Worm (Caenorhabditis elegans) whole organism, mixed stage, embryonic: ENCODE measurements around the gene ZK1010.2.

Source experiments
- blmp-1 ChIP-seq: fragments of 150-350 bp; optimal IDR thresholded peaks from 2 replicates; lab custom pipeline; 2014; ENCODE audit warnings: missing biosample characterization, missing genetic modification characterization
- ces-1 ChIP-seq: fragments of 150-350 bp; optimal IDR thresholded peaks from 2 replicates; lab custom pipeline; 2014; ENCODE audit warnings: missing biosample characterization, missing genetic modification reagents, missing genetic modification characterization
- elt-1 ChIP-seq: sonication (generic microtip); optimal IDR thresholded peaks from 2 replicates; lab custom pipeline; 2017; ENCODE audit warnings: missing genetic modification characterization, mild to moderate bottlenecking, missing compliant biosample characterization, antibody characterized with exemption, moderate library complexity, borderline replicate concordance; ENCODE audit not compliant: insufficient read depth
- elt-3 ChIP-seq: fragments of 150-350 bp; optimal IDR thresholded peaks from 2 replicates; lab custom pipeline; 2014; ENCODE audit warnings: missing biosample characterization, missing genetic modification characterization
- lin-13 ChIP-seq: fragments of 150-350 bp; optimal IDR thresholded peaks from 2 replicates; lab custom pipeline; 2014; ENCODE audit warnings: missing biosample characterization, missing genetic modification characterization
- lsy-2 ChIP-seq: fragments of 150-350 bp; optimal IDR thresholded peaks from 2 replicates; lab custom pipeline; 2014; ENCODE audit warnings: missing biosample characterization, missing genetic modification characterization
- nhr-12 ChIP-seq: fragments of 150-350 bp; optimal IDR thresholded peaks from 2 replicates; lab custom pipeline; 2014; ENCODE audit warnings: missing biosample characterization, missing genetic modification characterization
- nhr-237 ChIP-seq: fragments of 150-350 bp; optimal IDR thresholded peaks from 2 replicates; lab custom pipeline; 2014; ENCODE audit warnings: missing biosample characterization, missing genetic modification characterization
- nhr-76 ChIP-seq: sonication (generic microtip); optimal IDR thresholded peaks from 2 replicates; lab custom pipeline; 2017; ENCODE audit warnings: missing biosample characterization, missing genetic modification characterization
- sem-2 ChIP-seq: fragments of 200-800 bp; sonication (Bioruptor generic); optimal IDR thresholded peaks from 2 replicates; lab custom pipeline; 2018; ENCODE audit warnings: mild to moderate bottlenecking, missing genetic modification characterization, missing compliant biosample characterization
- snpc-4 ChIP-seq: fragments of 150-350 bp; optimal IDR thresholded peaks from 2 replicates; lab custom pipeline; 2014; ENCODE audit warnings: missing biosample characterization, missing genetic modification characterization
- sptf-1 ChIP-seq: sonication (generic microtip); optimal IDR thresholded peaks from 2 replicates; lab custom pipeline; 2017; ENCODE audit warnings: mild to moderate bottlenecking, missing genetic modification characterization, moderate library complexity, missing compliant biosample characterization
- unc-39 ChIP-seq: fragments of 150-350 bp; optimal IDR thresholded peaks from 2 replicates; lab custom pipeline; 2014; ENCODE audit warnings: missing biosample characterization, missing genetic modification characterization
- ztf-11 ChIP-seq: fragments of 150-350 bp; optimal IDR thresholded peaks from 2 replicates; lab custom pipeline; 2014; ENCODE audit warnings: missing biosample characterization, missing genetic modification characterization

DNA sequence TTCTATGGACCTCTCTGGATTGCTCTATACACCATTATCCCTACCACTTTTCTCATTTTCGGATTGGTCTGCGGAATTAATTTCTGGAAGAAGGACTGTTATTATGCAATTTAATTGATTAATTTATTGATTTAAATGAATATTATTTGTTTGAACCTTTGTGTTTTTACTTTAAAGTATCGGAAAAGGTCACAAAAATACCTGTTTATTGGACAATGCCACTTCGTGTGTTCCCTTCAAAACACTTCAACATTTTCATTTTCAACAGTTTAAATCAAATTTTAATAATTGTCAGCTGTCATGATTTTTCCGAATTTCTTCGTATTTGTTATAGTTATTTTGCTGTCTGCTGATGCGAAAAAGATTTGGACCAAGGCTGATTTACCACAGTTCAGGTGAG lies 13.3 kb upstream of the ZK1010.2 start, which contains the start of gene ZK1010.12:
- TF ChIP-seq elt-3 (tag; lab: Kevin White, UChicago): no peak
- TF ChIP-seq elt-1 (tag; lab: Kevin White, UChicago): no peak
- TF ChIP-seq blmp-1 (tag; lab: Kevin White, UChicago): no peak
- no peak for TF ChIP-seq sem-2
- no peak for TF ChIP-seq lsy-2 (tag; lab: Kevin White, UChicago)
- TF ChIP-seq nhr-237 (tag; lab: Kevin White, UChicago): no peak
- no peak for TF ChIP-seq nhr-12 (tag; lab: Kevin White, UChicago)
- no peak for TF ChIP-seq nhr-76 (tag; lab: Kevin White, UChicago)
- no peak for TF ChIP-seq unc-39 (tag; lab: Kevin White, UChicago)
- no peak for TF ChIP-seq ztf-11 (tag; lab: Kevin White, UChicago)
- no peak for TF ChIP-seq snpc-4 (tag; lab: Kevin White, UChicago)
- no peak for TF ChIP-seq ces-1 (GFP tag; lab: Kevin White, UChicago)
- TF ChIP-seq lin-13 (tag; lab: Kevin White, UChicago): no peak
- TF ChIP-seq sptf-1 (tag; lab: Kevin White, UChicago): no peak
